Fruit fly (Drosophila melanogaster): ENCODE results near the gene CG31279.

The CG31279 gene

DNA sequence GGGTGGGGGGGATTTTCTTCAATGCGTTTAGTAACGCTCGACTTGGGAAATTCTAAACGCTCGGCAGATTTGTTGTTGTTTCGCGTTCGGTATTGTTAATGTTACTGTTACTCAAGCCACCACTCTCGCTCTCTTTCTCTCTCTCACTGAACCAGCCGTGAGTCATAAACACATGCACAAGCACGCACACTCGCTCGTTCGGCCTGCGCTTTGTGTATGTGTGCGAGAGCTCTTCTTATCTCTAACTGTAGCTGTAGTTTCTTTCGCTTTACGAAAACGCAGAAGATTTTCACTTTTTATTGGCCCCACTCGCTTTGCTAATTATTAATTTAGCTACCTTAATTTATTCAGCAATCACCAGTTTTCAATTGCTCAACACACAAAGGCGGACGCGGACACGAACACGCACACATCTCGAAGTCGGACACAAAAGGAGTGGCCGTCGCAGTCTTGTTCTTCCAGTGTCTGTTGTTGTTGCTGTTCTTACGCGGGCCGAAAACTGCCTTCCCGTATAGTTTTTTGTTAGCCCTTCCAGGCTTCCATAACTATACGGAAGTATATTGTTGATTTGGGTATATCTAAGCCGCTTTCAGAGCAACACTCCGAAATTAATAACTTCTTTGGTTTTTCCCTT is 22.6 kb downstream of the CG31279 start:
- TF ChIP-seq Opbp (GFP tag; IDR thresholded peaks at IDR 0.05; ENCODE audit: partially characterized antibody), result no peak
- TF ChIP-seq Blimp-1 (GFP tag; optimal IDR thresholded peaks at IDR 0.05), result peak; percentile 58
- TF ChIP-seq CG34224 (GFP tag; IDR thresholded peaks at IDR 0.05; ENCODE audit: partially characterized antibody), result peak; percentile 19; the same call in 2 of the 3 replicates
- peak; percentile 23; the same call in 1 of the 2 replicates for TF ChIP-seq hbn (GFP tag; IDR thresholded peaks at IDR 0.05; ENCODE audit: partially characterized antibody)
- TF ChIP-seq Sry-δ (GFP tag; optimal IDR thresholded peaks at IDR 0.05), result no peak
- TF ChIP-seq nom (GFP tag; optimal IDR thresholded peaks at IDR 0.05), result peak; percentile 36
- TF ChIP-seq CG17385 (GFP tag; optimal IDR thresholded peaks at IDR 0.05), result peak; percentile 80
- TF ChIP-seq chinmo (GFP tag; IDR thresholded peaks at IDR 0.05; ENCODE audit: partially characterized antibody), result peak; percentile 90; the same call in 3 of the 4 replicates
- peak; percentile 76 for TF ChIP-seq p53 (GFP tag; optimal IDR thresholded peaks at IDR 0.05)
- TF ChIP-seq tgo (GFP tag; IDR thresholded peaks at IDR 0.05), result no peak
- TF ChIP-seq vvl (GFP tag; IDR thresholded peaks at IDR 0.05), result peak; percentile 52; the same call in 1 of the 2 replicates
- TF ChIP-seq fru (optimal IDR thresholded peaks at IDR 0.05), result no peak
- no peak for TF ChIP-seq CG3163 (GFP tag; optimal IDR thresholded peaks at IDR 0.05)
- TF ChIP-seq Sry-β (GFP tag; optimal IDR thresholded peaks at IDR 0.05), result no peak
- peak; percentile 14; the same call in 1 of the 3 replicates for TF ChIP-seq row (GFP tag; IDR thresholded peaks at IDR 0.05)
- TF ChIP-seq sug (tag; optimal IDR thresholded peaks at IDR 0.05), result peak; percentile 25
- TF ChIP-seq Scr (GFP tag; IDR thresholded peaks at IDR 0.05; ENCODE audit: partially characterized antibody), result peak; percentile 8
- peak; percentile 13 for TF ChIP-seq CG8924 (tag; optimal IDR thresholded peaks at IDR 0.05)
- peak; percentile 96 for TF ChIP-seq cg (GFP tag; optimal IDR thresholded peaks at IDR 0.05)
- peak; percentile 90 for TF ChIP-seq kay (GFP tag; optimal IDR thresholded peaks at IDR 0.05)
- TF ChIP-seq yki (optimal IDR thresholded peaks at IDR 0.05), result peak; percentile 42
- TF ChIP-seq YL-1 (GFP tag; optimal IDR thresholded peaks at IDR 0.05), result peak; percentile 39
- peak; percentile 79 for TF ChIP-seq CG4360 (GFP tag; IDR thresholded peaks at IDR 0.05)
- peak; percentile 34; the same call in 1 of the 4 replicates for TF ChIP-seq Dll (GFP tag; IDR thresholded peaks at IDR 0.05; ENCODE audit: partially characterized antibody)
- peak; percentile 83 for TF ChIP-seq Med (GFP tag)
- peak; percentile 0 for TF ChIP-seq ewg (GFP tag; optimal IDR thresholded peaks at IDR 0.05)
- peak; percentile 16 for TF ChIP-seq grn (GFP tag; optimal IDR thresholded peaks at IDR 0.05)
- peak; percentile 31 for TF ChIP-seq Sin3A (optimal IDR thresholded peaks at IDR 0.05)
- TF ChIP-seq Deaf1 (tag; optimal IDR thresholded peaks at IDR 0.05), result peak; percentile 53
- TF ChIP-seq Atf3 (GFP tag; optimal IDR thresholded peaks at IDR 0.05), result no peak
- TF ChIP-seq Atf-2 (GFP tag; optimal IDR thresholded peaks at IDR 0.05), result no peak
- TF ChIP-seq Trl (optimal IDR thresholded peaks at IDR 0.05), result peak; percentile 84 to 85
- TF ChIP-seq Trl (GFP tag; optimal IDR thresholded peaks at IDR 0.05), result no peak
- peak; percentile 8 for TF ChIP-seq kni (GFP tag; optimal IDR thresholded peaks at IDR 0.05)
- TF ChIP-seq pros (GFP tag; optimal IDR thresholded peaks at IDR 0.05), result peak; percentile 97
- TF ChIP-seq Pdp1 (GFP tag; optimal IDR thresholded peaks at IDR 0.05), result peak in 1 of 2 experiments; percentile 56
- TF ChIP-seq gsb-n (tag; optimal IDR thresholded peaks at IDR 0.05), result peak; percentile 10
- TF ChIP-seq sd (tag; optimal IDR thresholded peaks at IDR 0.05), result no peak
- TF ChIP-seq ci (GFP tag; IDR thresholded peaks at IDR 0.05), result 0 out of 3 replicates have a peak, but pooled peaks have one; percentile 13
- peak; percentile 31 for TF ChIP-seq Ets65A (GFP tag)
- TF ChIP-seq CG12659 (GFP tag; optimal IDR thresholded peaks at IDR 0.05), result no peak
- peak; percentile 60; the same call in 1 of the 3 replicates for TF ChIP-seq z (GFP tag; IDR thresholded peaks at IDR 0.05)
- TF ChIP-seq cad (GFP tag; optimal IDR thresholded peaks at IDR 0.05), result peak; percentile 79

Measured in whole organism, embryonic.